Worm (Caenorhabditis elegans): Measurements from ENCODE around the gene scyl-1.

Gene scyl-1

ce11 chrV:13003378-13003777, 38.1 kb downstream of the scyl-1 start (continued):
- TF ChIP-seq hlh-11 (tag; optimal IDR thresholded peaks at IDR 0.05) (peak; percentile 64), nhr-41 (GFP tag; IDR thresholded peaks at IDR 0.05) (peak; percentile 89), spr-3 (GFP tag; optimal IDR thresholded peaks at IDR 0.05) (peak; percentile 86), zag-1 (tag; optimal IDR thresholded peaks at IDR 0.05) (no peak), R02D3.7 (tag; optimal IDR thresholded peaks at IDR 0.05) (no peak), lin-38 (GFP tag; IDR thresholded peaks at IDR 0.05) (peak; percentile 84), nhr-42 (GFP tag; IDR thresholded peaks at IDR 0.05) (0 out of 2 replicates have a peak, but pooled peaks have one; percentile 48), T20F7.1 (GFP tag; optimal IDR thresholded peaks at IDR 0.05) (no peak), unc-39 (tag; optimal IDR thresholded peaks at IDR 0.05) (no peak), rbr-2 (tag; optimal IDR thresholded peaks at IDR 0.05) (peak; percentile 68), lin-15B (tag; optimal IDR thresholded peaks at IDR 0.05) (no peak), lim-7 (GFP tag; IDR thresholded peaks at IDR 0.05) (peak; percentile 95), ceh-44 (GFP tag; IDR thresholded peaks at IDR 0.05) (peak; percentile 77; the same call in 1 of the 2 replicates), attf-4 (tag; optimal IDR thresholded peaks at IDR 0.05) (no peak), zip-2 (tag; optimal IDR thresholded peaks at IDR 0.05) (peak; percentile 53), vab-7 (GFP tag; IDR thresholded peaks at IDR 0.05) (peak; percentile 83), F49E8.2 (tag; optimal IDR thresholded peaks at IDR 0.05; ENCODE audit: borderline replicate concordance) (peak; percentile 65), madf-5 (GFP tag; IDR thresholded peaks at IDR 0.05) (peak in 1 of 2 experiments; percentile 8; a peak in 1 of 4 replicates), pha-4 (GFP tag; IDR thresholded peaks at IDR 0.05) (peak; percentile 92), pha-4 (tag; optimal IDR thresholded peaks at IDR 0.05) (no peak), tra-1 (GFP tag; IDR thresholded peaks at IDR 0.05) (peak; percentile 77), zip-11 (GFP tag; IDR thresholded peaks at IDR 0.05) (peak; percentile 80; the same call in 1 of the 2 replicates), ceh-20 (GFP tag; IDR thresholded peaks at IDR 0.05) (peak; percentile 78), mdt-29 (GFP tag; IDR thresholded peaks at IDR 0.05) (0 out of 2 replicates have a peak, but pooled peaks have one; percentile 17), nhr-111 (GFP tag; optimal IDR thresholded peaks at IDR 0.05) (peak; percentile 66), saeg-2 (GFP tag; IDR thresholded peaks at IDR 0.05) (no peak), snpc-4 (tag; optimal IDR thresholded peaks at IDR 0.05) (no peak), hmg-1.1 (GFP tag; IDR thresholded peaks at IDR 0.05) (peak; percentile 94), php-3 (GFP tag; IDR thresholded peaks at IDR 0.05) (peak; percentile 50), nhr-48 (tag; optimal IDR thresholded peaks at IDR 0.05) (peak; percentile 68), tag-97 (GFP tag; IDR thresholded peaks at IDR 0.05) (no peak), lin-29 (GFP tag; IDR thresholded peaks at IDR 0.05) (no peak), dpl-1 (GFP tag; optimal IDR thresholded peaks at IDR 0.05) (peak; percentile 46), daf-8 (GFP tag; IDR thresholded peaks at IDR 0.05) (no peak), ceh-28 (tag; optimal IDR thresholded peaks at IDR 0.05) (no peak), F44E2.7 (GFP tag; IDR thresholded peaks at IDR 0.05) (0 out of 2 replicates have a peak, but pooled peaks have one; percentile 61), dmd-8 (GFP tag; IDR thresholded peaks at IDR 0.05) (peak; percentile 95), nhr-76 (tag; optimal IDR thresholded peaks at IDR 0.05) (no peak), lsy-2 (tag; optimal IDR thresholded peaks at IDR 0.05) (no peak), ZK337.2 (GFP tag; IDR thresholded peaks at IDR 0.05) (0 out of 2 replicates have a peak, but pooled peaks have one; percentile 49), nhr-28 (tag; optimal IDR thresholded peaks at IDR 0.05) (peak; percentile 72), zfp-2 (tag; optimal IDR thresholded peaks at IDR 0.05) (no peak), dmd-9 (GFP tag; IDR thresholded peaks at IDR 0.05) (0 out of 2 replicates have a peak, but pooled peaks have one; percentile 41), spr-1 (tag; optimal IDR thresholded peaks at IDR 0.05) (peak; percentile 72), Y105C5A.15 (GFP tag; IDR thresholded peaks at IDR 0.05) (peak; percentile 85), snpc-1.2 (GFP tag; IDR thresholded peaks at IDR 0.05) (peak; percentile 83), nhr-237 (tag; optimal IDR thresholded peaks at IDR 0.05) (no peak), arid-1 (GFP tag; conservative IDR thresholded peaks at IDR 0.05) (peak; percentile 81), Y5F2A.4 (GFP tag; optimal IDR thresholded peaks at IDR 0.05) (peak; percentile 69), Y48G9A.11 (GFP tag; IDR thresholded peaks at IDR 0.05) (no peak), egl-43 (GFP tag; IDR thresholded peaks at IDR 0.05) (peak; percentile 93)

Measured in whole organism, L4 larva.